Fruit fly (Drosophila melanogaster): ENCODE results near the gene jumu.

jumu gene

DNA sequence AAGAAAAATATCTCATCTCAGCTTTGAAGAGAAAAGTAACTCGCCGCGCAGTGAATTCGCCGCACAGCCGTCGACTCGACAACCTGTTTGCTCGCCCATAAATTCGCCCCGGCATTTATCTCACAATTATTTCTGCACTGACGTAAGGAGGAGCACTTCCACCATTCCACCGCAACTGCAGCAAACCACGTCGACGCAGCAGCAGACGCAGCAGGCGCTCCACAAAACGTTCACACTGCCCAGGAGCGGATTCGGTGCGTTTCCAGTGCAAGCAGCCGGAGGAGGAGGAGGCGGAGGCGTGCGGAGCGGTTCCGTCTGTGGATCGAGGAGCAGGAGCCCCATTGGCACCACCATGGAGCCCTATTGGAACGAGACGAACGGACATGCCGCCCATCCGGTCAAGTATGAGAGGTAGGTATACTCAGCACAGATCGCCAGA lies 39.1 kb downstream of the jumu start (continued):
- TF ChIP-seq slbo (GFP tag; IDR thresholded peaks at IDR 0.05) (no peak), h (optimal IDR thresholded peaks at IDR 0.05) (no peak), Med (GFP tag) (peak; percentile 58), CG18476 (GFP tag; optimal IDR thresholded peaks at IDR 0.05) (no peak), CG10267 (tag; optimal IDR thresholded peaks at IDR 0.05) (no peak), usp (GFP tag; optimal IDR thresholded peaks at IDR 0.05) (no peak), kah (GFP tag; optimal IDR thresholded peaks at IDR 0.05) (peak; percentile 92), lab (GFP tag; optimal IDR thresholded peaks at IDR 0.05) (no peak)

DNA sequence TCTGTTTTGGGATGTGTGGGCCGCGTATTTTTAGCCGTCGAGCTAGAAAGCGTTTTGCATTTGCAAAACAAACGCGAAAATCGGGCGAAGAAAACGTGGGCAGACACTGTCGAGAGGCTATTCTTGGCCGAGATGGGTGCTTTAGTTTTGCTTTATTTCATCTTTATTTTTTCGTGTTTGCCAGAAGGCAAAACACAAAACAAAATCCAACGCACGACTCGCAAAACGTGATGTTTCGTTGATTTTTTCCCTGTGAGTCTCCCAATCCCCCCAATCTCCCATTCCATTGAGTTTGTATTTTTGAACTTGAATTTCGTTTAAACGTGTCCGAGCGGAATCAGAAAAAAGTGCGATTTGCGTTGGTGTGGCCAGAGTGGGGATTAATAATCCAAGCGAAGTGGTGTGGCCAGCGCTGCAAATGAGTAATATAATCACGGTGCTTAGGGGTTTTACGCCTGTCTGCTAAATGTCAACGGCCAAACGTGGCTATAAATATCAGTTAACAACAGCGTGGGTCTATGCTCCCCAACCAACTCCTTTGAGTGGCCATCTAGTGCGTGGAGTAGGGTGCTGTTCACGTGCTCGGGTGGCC lies 40.0 kb downstream of the jumu start:
- no peak for TF ChIP-seq CG11247 (GFP tag; IDR thresholded peaks at IDR 0.05)
- 0 out of 2 replicates have a peak, but pooled peaks have one; percentile 9 for TF ChIP-seq inv (GFP tag; IDR thresholded peaks at IDR 0.05; ENCODE audit: partially characterized antibody)
- TF ChIP-seq Fer1 (GFP tag; optimal IDR thresholded peaks at IDR 0.05) = no peak
- peak; percentile 75 for TF ChIP-seq Med (GFP tag)
- peak; percentile 83 for TF ChIP-seq stwl (tag; optimal IDR thresholded peaks at IDR 0.05)
- 0 out of 2 replicates have a peak, but pooled peaks have one; percentile 20 for TF ChIP-seq bbx (GFP tag; IDR thresholded peaks at IDR 0.05; ENCODE audit: partially characterized antibody)
- TF ChIP-seq CG7987 (GFP tag; optimal IDR thresholded peaks at IDR 0.05) = no peak
- TF ChIP-seq ato (GFP tag; IDR thresholded peaks at IDR 0.05; ENCODE audit: partially characterized antibody) = peak; percentile 36; the same call in 1 of the 2 replicates
- TF ChIP-seq Neu2 (GFP tag; optimal IDR thresholded peaks at IDR 0.05; ENCODE audit: borderline replicate concordance) = no peak
- peak; percentile 38 for TF ChIP-seq gfzf (GFP tag; optimal IDR thresholded peaks at IDR 0.05)
- TF ChIP-seq chinmo (GFP tag; IDR thresholded peaks at IDR 0.05; ENCODE audit: partially characterized antibody) = 0 out of 4 replicates have a peak, but pooled peaks have one; percentile 46
- TF ChIP-seq CG8924 (tag; optimal IDR thresholded peaks at IDR 0.05) = no peak
- no peak for TF ChIP-seq CG2199 (GFP tag; IDR thresholded peaks at IDR 0.05)
- peak; percentile 71 for TF ChIP-seq CG12769 (tag; optimal IDR thresholded peaks at IDR 0.05)
- TF ChIP-seq cwo (GFP tag; optimal IDR thresholded peaks at IDR 0.05) = peak; percentile 97
- TF ChIP-seq CG8290 (GFP tag; optimal IDR thresholded peaks at IDR 0.05) = no peak
- peak in 1 of 2 experiments; percentile 1 for TF ChIP-seq CG8290 (tag; optimal IDR thresholded peaks at IDR 0.05)
- no peak for TF ChIP-seq stc (GFP tag; IDR thresholded peaks at IDR 0.05)
- peak; percentile 46 for TF ChIP-seq Ets65A (GFP tag)
- no peak for TF ChIP-seq ewg (GFP tag; optimal IDR thresholded peaks at IDR 0.05)
- no peak for TF ChIP-seq CG13296 (GFP tag; optimal IDR thresholded peaks at IDR 0.05)
- TF ChIP-seq Doc3 (GFP tag; IDR thresholded peaks at IDR 0.05; ENCODE audit: partially characterized antibody) = 0 out of 3 replicates have a peak, but pooled peaks have one; percentile 31
- no peak for TF ChIP-seq Drgx (GFP tag; IDR thresholded peaks at IDR 0.05)
- no peak for TF ChIP-seq pfk (GFP tag; optimal IDR thresholded peaks at IDR 0.05)
- peak; percentile 69 for TF ChIP-seq sr (GFP tag; IDR thresholded peaks at IDR 0.05)
- no peak for TF ChIP-seq ssp (GFP tag; IDR thresholded peaks at IDR 0.05)
- 0 out of 2 replicates have a peak, but pooled peaks have one; percentile 25 for TF ChIP-seq rib (GFP tag; IDR thresholded peaks at IDR 0.05)
- TF ChIP-seq Antp (GFP tag; optimal IDR thresholded peaks at IDR 0.05) = no peak
- TF ChIP-seq CG13287 (GFP tag; IDR thresholded peaks at IDR 0.05; ENCODE audit: partially characterized antibody) = peak; percentile 56; the same call in 1 of the 2 replicates
- TF ChIP-seq HLH54F (GFP tag; optimal IDR thresholded peaks at IDR 0.05) = no peak

DNA sequence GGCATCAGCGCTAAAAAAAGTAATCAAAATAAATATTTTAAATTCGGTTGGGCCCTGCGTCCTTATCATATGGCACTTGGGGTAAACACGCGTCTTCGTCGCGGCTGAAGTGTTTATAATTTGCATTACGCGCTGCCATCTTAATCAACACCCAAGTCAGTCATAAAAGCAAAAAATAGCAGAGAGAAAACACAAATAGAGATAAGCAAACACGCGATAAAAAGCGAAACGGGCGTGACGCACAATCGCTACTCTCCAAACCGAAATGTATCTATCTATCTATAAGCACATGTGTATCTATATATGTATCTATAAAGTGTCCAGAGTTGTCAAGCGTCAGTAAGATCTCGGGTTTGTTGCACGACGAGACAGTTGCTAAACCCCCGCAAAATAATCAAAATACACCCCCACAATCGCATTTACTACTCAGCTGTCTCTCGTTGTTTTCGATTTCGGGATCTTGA lies 41.0 kb downstream of the jumu start:
- peak; percentile 12 for TF ChIP-seq CG13624 (GFP tag; optimal IDR thresholded peaks at IDR 0.05)
- TF ChIP-seq sd (tag; optimal IDR thresholded peaks at IDR 0.05) = peak; percentile 56
- peak; percentile 63 for TF ChIP-seq Hmr (GFP tag; optimal IDR thresholded peaks at IDR 0.05)
- TF ChIP-seq CG10147 (GFP tag; optimal IDR thresholded peaks at IDR 0.05) = peak; percentile 23
- peak; percentile 64; the same call in 1 of the 3 replicates for TF ChIP-seq sr (GFP tag; IDR thresholded peaks at IDR 0.05)
- no peak for TF ChIP-seq crp (GFP tag; optimal IDR thresholded peaks at IDR 0.05)
- TF ChIP-seq CG9727 (GFP tag; optimal IDR thresholded peaks at IDR 0.05) = peak; percentile 39
- peak; percentile 12; the same call in 1 of the 2 replicates for TF ChIP-seq Atf6 (GFP tag; IDR thresholded peaks at IDR 0.05)
- TF ChIP-seq CG1832 (GFP tag; optimal IDR thresholded peaks at IDR 0.05) = no peak
- TF ChIP-seq CG18599 (GFP tag; optimal IDR thresholded peaks at IDR 0.05) = peak; percentile 61
- peak; percentile 74 for TF ChIP-seq sens (GFP tag)
- peak; percentile 37 for TF ChIP-seq sqz (GFP tag; optimal IDR thresholded peaks at IDR 0.05)
